Fruit fly (Drosophila melanogaster): ENCODE results near the gene Uch-L5R.
A peak's percentile ranks its signal among the peaks of the same experiment; 100 is the strongest.

Uch-L5R gene

DNA sequence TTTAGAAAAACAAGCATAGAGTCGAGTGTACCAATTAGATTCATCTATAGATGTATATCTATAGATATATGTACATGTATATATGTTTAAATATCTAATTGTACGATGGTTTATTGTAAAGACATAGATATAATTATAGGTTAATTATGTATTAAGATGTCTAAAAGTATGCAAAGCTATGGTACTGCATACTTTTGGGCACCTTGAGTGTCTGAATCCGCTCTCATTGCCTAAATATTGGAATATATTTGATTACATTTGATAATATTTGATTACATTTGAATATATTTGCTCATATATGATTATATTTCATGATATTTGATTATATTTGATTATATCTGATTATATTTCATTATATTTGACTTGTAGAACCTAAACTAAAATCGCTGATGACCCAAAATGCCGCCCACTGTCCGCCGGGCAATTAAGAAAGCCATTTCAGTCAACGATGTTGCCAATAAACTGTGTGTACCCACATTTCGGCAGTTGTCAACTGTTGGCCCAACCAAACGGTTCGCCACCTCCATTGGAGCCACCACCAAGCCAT lies 24.2 kb downstream of the Uch-L5R start, which contains the start of gene Cyp318a1:
TSS of gene Cyp318a1 (plus strand) at position 497 of the 547 bp plus-strand sequence.
- TF ChIP-seq CG8119 (GFP tag; IDR thresholded peaks at IDR 0.05), result no peak
- no peak for TF ChIP-seq Ets96B (tag; optimal IDR thresholded peaks at IDR 0.05)
- no peak for TF ChIP-seq ss (GFP tag; optimal IDR thresholded peaks at IDR 0.05)
- no peak for TF ChIP-seq Blimp-1 (GFP tag; optimal IDR thresholded peaks at IDR 0.05)
- no peak for TF ChIP-seq topi (GFP tag; optimal IDR thresholded peaks at IDR 0.05)
- TF ChIP-seq Hr39 (GFP tag; optimal IDR thresholded peaks at IDR 0.05), result no peak

DNA sequence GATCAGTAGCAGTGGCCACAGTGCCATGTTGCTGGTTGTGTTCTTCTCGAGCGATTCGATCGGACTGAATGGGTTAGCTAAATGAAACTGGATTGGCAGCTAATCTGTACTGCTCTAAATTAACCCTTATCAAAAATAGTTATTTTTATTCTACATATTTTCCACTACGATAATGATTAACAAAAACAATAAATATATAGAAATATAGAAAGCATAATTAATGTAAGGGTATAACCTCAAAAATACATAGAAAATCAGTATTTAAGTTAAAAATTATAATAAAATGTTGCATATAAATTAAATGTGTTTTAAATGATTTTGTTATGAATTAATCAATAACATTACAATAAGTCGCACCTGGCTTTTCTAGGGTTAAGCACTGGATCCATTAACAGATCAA lies 25.0 kb downstream of the Uch-L5R start, which contains the start of gene Cyp311a1:
TSS of gene Cyp311a1 (minus strand) at position 66 of the 400 bp plus-strand sequence.
- peak; percentile 52; the same call in 1 of the 2 replicates for TF ChIP-seq CG15336 (GFP tag; IDR thresholded peaks at IDR 0.05)
- peak; percentile 39; the same call in 1 of the 3 replicates for TF ChIP-seq CG8119 (GFP tag; IDR thresholded peaks at IDR 0.05)
- TF ChIP-seq Eip78C (GFP tag), result peak; percentile 43
- no peak for TF ChIP-seq spab (GFP tag; optimal IDR thresholded peaks at IDR 0.05)
- TF ChIP-seq CG6276 (GFP tag; optimal IDR thresholded peaks at IDR 0.05), result no peak
- TF ChIP-seq fkh (GFP tag; optimal IDR thresholded peaks at IDR 0.05), result no peak
- no peak for TF ChIP-seq Hr38 (GFP tag; optimal IDR thresholded peaks at IDR 0.05)
- TF ChIP-seq Lpt (GFP tag; optimal IDR thresholded peaks at IDR 0.05), result no peak
- no peak for TF ChIP-seq Eip75B (GFP tag; optimal IDR thresholded peaks at IDR 0.05)
- TF ChIP-seq eg (GFP tag; IDR thresholded peaks at IDR 0.05), result 0 out of 3 replicates have a peak, but pooled peaks have one; percentile 7
- TF ChIP-seq Eip93F (GFP tag; optimal IDR thresholded peaks at IDR 0.05), result no peak
- no peak for TF ChIP-seq achi (GFP tag; optimal IDR thresholded peaks at IDR 0.05)
- TF ChIP-seq OdsH (GFP tag; optimal IDR thresholded peaks at IDR 0.05), result no peak
- TF ChIP-seq Sox15 (GFP tag; optimal IDR thresholded peaks at IDR 0.05), result no peak
- TF ChIP-seq acj6 (GFP tag; optimal IDR thresholded peaks at IDR 0.05), result no peak

- no peak for TF ChIP-seq CG10631 (GFP tag; optimal IDR thresholded peaks at IDR 0.05)
- TF ChIP-seq eg (GFP tag; IDR thresholded peaks at IDR 0.05), result 0 out of 3 replicates have a peak, but pooled peaks have one; percentile 36
- TF ChIP-seq achi (GFP tag; optimal IDR thresholded peaks at IDR 0.05), result peak; percentile 97
- 0 out of 2 replicates have a peak, but pooled peaks have one; percentile 33 for TF ChIP-seq CG15336 (GFP tag; IDR thresholded peaks at IDR 0.05)
- no peak for TF ChIP-seq CG11902 (GFP tag; optimal IDR thresholded peaks at IDR 0.05)
- TF ChIP-seq CG3919 (GFP tag; optimal IDR thresholded peaks at IDR 0.05), result no peak
- TF ChIP-seq Eip75B (GFP tag; optimal IDR thresholded peaks at IDR 0.05), result no peak
- TF ChIP-seq svp (GFP tag), result no peak
- no peak for TF ChIP-seq CG32006 (GFP tag; optimal IDR thresholded peaks at IDR 0.05)
- TF ChIP-seq CG3032 (tag; optimal IDR thresholded peaks at IDR 0.05), result peak; percentile 25
- TF ChIP-seq Lpt (GFP tag; optimal IDR thresholded peaks at IDR 0.05), result no peak
- no peak for TF ChIP-seq lz (GFP tag; optimal IDR thresholded peaks at IDR 0.05)
- TF ChIP-seq net (GFP tag; optimal IDR thresholded peaks at IDR 0.05), result no peak
- no peak for TF ChIP-seq Blimp-1 (GFP tag; optimal IDR thresholded peaks at IDR 0.05)
- peak in 1 of 2 experiments; percentile 47 for TF ChIP-seq ss (GFP tag; optimal IDR thresholded peaks at IDR 0.05)
- TF ChIP-seq CG8319 (GFP tag; optimal IDR thresholded peaks at IDR 0.05), result no peak
- no peak for TF ChIP-seq CG31627 (GFP tag; optimal IDR thresholded peaks at IDR 0.05)
- no peak for TF ChIP-seq OdsH (GFP tag; optimal IDR thresholded peaks at IDR 0.05)
- no peak for TF ChIP-seq salr (GFP tag; optimal IDR thresholded peaks at IDR 0.05)
- TF ChIP-seq Eip78C (GFP tag), result peak; percentile 67
- no peak for TF ChIP-seq topi (GFP tag; optimal IDR thresholded peaks at IDR 0.05)
- no peak for TF ChIP-seq CG6276 (GFP tag; optimal IDR thresholded peaks at IDR 0.05)
These were observed 27.5 kb downstream of the Uch-L5R start, which contains the start of gene Usp7 for dm6 chrX:12028825-12029514. Gene Usp7, minus strand, starts transcription at chrX:12029032.

- TF ChIP-seq CG32006 (GFP tag; optimal IDR thresholded peaks at IDR 0.05) (no peak), CG6792 (GFP tag; optimal IDR thresholded peaks at IDR 0.05) (no peak), svp (GFP tag) (peak; percentile 90)
These were observed 34.7 kb downstream of the Uch-L5R start for dm6 chrX:12021750-12022149.

All from whole organism, prepupa.